Worm (Caenorhabditis elegans): ENCODE data around the gene M163.1.

Gene M163.1

ce11 chrX:14477338-14477737, 26.3 kb downstream of the M163.1 start (continued):
- TF ChIP-seq lin-26 (GFP tag; IDR thresholded peaks at IDR 0.05) (peak; percentile 45; the same call in 1 of the 2 replicates), fkh-3 (tag; optimal IDR thresholded peaks at IDR 0.05) (no peak), F52B5.7 (tag; optimal IDR thresholded peaks at IDR 0.05) (no peak), ceh-40 (GFP tag; IDR thresholded peaks at IDR 0.05) (no peak), pbrm-1 (GFP tag; IDR thresholded peaks at IDR 0.05) (0 out of 2 replicates have a peak, but pooled peaks have one; percentile 17), ama-1 (optimal IDR thresholded peaks at IDR 0.05) (no peak), ama-1 (GFP tag; optimal IDR thresholded peaks at IDR 0.05) (no peak), bed-1 (GFP tag; IDR thresholded peaks at IDR 0.05) (no peak), ceh-58 (GFP tag; IDR thresholded peaks at IDR 0.05) (no peak), nhr-179 (tag; optimal IDR thresholded peaks at IDR 0.05) (peak; percentile 25), ztf-22 (GFP tag; optimal IDR thresholded peaks at IDR 0.05) (no peak), T26A5.8 (tag; optimal IDR thresholded peaks at IDR 0.05) (no peak), mel-28 (tag; optimal IDR thresholded peaks at IDR 0.05; ENCODE audit: borderline replicate concordance) (no peak), F10E7.11 (tag; optimal IDR thresholded peaks at IDR 0.05) (no peak), cebp-1 (GFP tag; IDR thresholded peaks at IDR 0.05) (peak; percentile 71; the same call in 1 of the 2 replicates), cebp-1 (tag; optimal IDR thresholded peaks at IDR 0.05) (peak; percentile 83), lin-40 (tag; optimal IDR thresholded peaks at IDR 0.05) (peak; percentile 49), egl-44 (GFP tag; IDR thresholded peaks at IDR 0.05) (peak; percentile 9; the same call in 1 of the 2 replicates), mxl-1 (tag; optimal IDR thresholded peaks at IDR 0.05) (no peak), ccch-3 (GFP tag; optimal IDR thresholded peaks at IDR 0.05) (no peak), lsy-27 (tag; optimal IDR thresholded peaks at IDR 0.05; ENCODE audit: borderline replicate concordance, insufficient read depth) (no peak), T07F8.4 (tag; optimal IDR thresholded peaks at IDR 0.05) (no peak), rpc-1 (optimal IDR thresholded peaks at IDR 0.05) (peak; percentile 49), rpc-1 (tag; optimal IDR thresholded peaks at IDR 0.05) (peak; percentile 33), hsf-1 (GFP tag; IDR thresholded peaks at IDR 0.05) (no peak), nfya-1 (tag; optimal IDR thresholded peaks at IDR 0.05; ENCODE audit: borderline replicate concordance, insufficient read depth) (no peak), let-607 (tag; optimal IDR thresholded peaks at IDR 0.05) (peak in 1 of 2 experiments; percentile 35), B0035.1 (tag; optimal IDR thresholded peaks at IDR 0.05) (no peak), nfyb-1 (GFP tag; IDR thresholded peaks at IDR 0.05) (peak; percentile 61; the same call in 1 of the 2 replicates), Y67H2A.10 (GFP tag; conservative IDR thresholded peaks at IDR 0.05) (no peak), ztf-26 (tag; optimal IDR thresholded peaks at IDR 0.05) (peak; percentile 43), nhr-90 (tag; optimal IDR thresholded peaks at IDR 0.05) (no peak), somi-1 (GFP tag; optimal IDR thresholded peaks at IDR 0.05) (no peak), aptf-3 (GFP tag; IDR thresholded peaks at IDR 0.05) (no peak), F57A8.1 (GFP tag; optimal IDR thresholded peaks at IDR 0.05) (no peak)

- TF ChIP-seq gei-17 (GFP tag; optimal IDR thresholded peaks at IDR 0.05), result peak; percentile 65
- no peak for TF ChIP-seq akir-1 (GFP tag; optimal IDR thresholded peaks at IDR 0.05)
- peak; percentile 44 for TF ChIP-seq ztf-3 (GFP tag; optimal IDR thresholded peaks at IDR 0.05)
- TF ChIP-seq nhr-120 (GFP tag; IDR thresholded peaks at IDR 0.05), result 0 out of 2 replicates have a peak, but pooled peaks have one; percentile 71
- TF ChIP-seq B0336.3 (GFP tag; IDR thresholded peaks at IDR 0.05), result 0 out of 2 replicates have a peak, but pooled peaks have one; percentile 34
- peak; percentile 25; the same call in 1 of the 2 replicates for TF ChIP-seq ekl-4 (GFP tag; IDR thresholded peaks at IDR 0.05)
- TF ChIP-seq snpc-4 (GFP tag; optimal IDR thresholded peaks at IDR 0.05), result peak; percentile 89
- peak; percentile 97 to 100 (median 99) for TF ChIP-seq snpc-4 (tag; optimal IDR thresholded peaks at IDR 0.05)
- peak; percentile 79 for TF ChIP-seq ceh-40 (GFP tag; IDR thresholded peaks at IDR 0.05)
- TF ChIP-seq hsf-1 (GFP tag; IDR thresholded peaks at IDR 0.05), result no peak
- TF ChIP-seq C17E4.6 (GFP tag; IDR thresholded peaks at IDR 0.05), result no peak
- 0 out of 2 replicates have a peak, but pooled peaks have one; percentile 17 for TF ChIP-seq hmg-20 (GFP tag; IDR thresholded peaks at IDR 0.05)
- no peak for TF ChIP-seq F57A8.1 (GFP tag; optimal IDR thresholded peaks at IDR 0.05)
- TF ChIP-seq egl-44 (GFP tag; IDR thresholded peaks at IDR 0.05), result peak; percentile 28; the same call in 1 of the 2 replicates
- peak; percentile 74 for TF ChIP-seq nfyb-1 (GFP tag; IDR thresholded peaks at IDR 0.05)
- no peak for TF ChIP-seq let-526 (GFP tag; IDR thresholded peaks at IDR 0.05)
- TF ChIP-seq cebp-2 (GFP tag; IDR thresholded peaks at IDR 0.05), result peak; percentile 69; the same call in 1 of the 2 replicates
- peak; percentile 40 for TF ChIP-seq attf-5 (GFP tag; optimal IDR thresholded peaks at IDR 0.05)
- peak; percentile 4 for TF ChIP-seq snpc-3.4 (tag; optimal IDR thresholded peaks at IDR 0.05)
Observed at ce11 chrX:14476625-14477257, 26.9 kb downstream of the M163.1 start.

Data from whole organism, young adult.